Worm (Caenorhabditis elegans) whole organism, mixed stage, embryonic: ENCODE data around the gene F09C6.16.

Source experiments
- ces-1 ChIP-seq: fragments of 150-350 bp; optimal IDR thresholded peaks from 2 replicates; lab custom pipeline; 2014; ENCODE audit warnings: missing biosample characterization, missing genetic modification reagents, missing genetic modification characterization
- drap-1 ChIP-seq: fragments of 200-800 bp; sonication (Bioruptor generic); optimal IDR thresholded peaks from 3 replicates; lab custom pipeline; 2018; ENCODE audit warnings: mild to moderate bottlenecking, missing genetic modification characterization, missing compliant biosample characterization
- elt-3 ChIP-seq: fragments of 150-350 bp; optimal IDR thresholded peaks from 2 replicates; lab custom pipeline; 2014; ENCODE audit warnings: missing biosample characterization, missing genetic modification characterization
- flh-1 ChIP-seq: fragments of 200-800 bp; sonication (Bioruptor generic); optimal IDR thresholded peaks from 2 replicates; lab custom pipeline; 2018; ENCODE audit warnings: mild to moderate bottlenecking, missing genetic modification characterization, moderate library complexity, missing compliant biosample characterization
- lin-13 ChIP-seq: fragments of 150-350 bp; optimal IDR thresholded peaks from 2 replicates; lab custom pipeline; 2014; ENCODE audit warnings: missing biosample characterization, missing genetic modification characterization
- nhr-12 ChIP-seq: fragments of 150-350 bp; optimal IDR thresholded peaks from 2 replicates; lab custom pipeline; 2014; ENCODE audit warnings: missing biosample characterization, missing genetic modification characterization
- nhr-28 ChIP-seq: fragments of 150-350 bp; optimal IDR thresholded peaks from 2 replicates; lab custom pipeline; 2014; ENCODE audit warnings: missing biosample characterization, missing genetic modification characterization
- snpc-4 ChIP-seq: fragments of 150-350 bp; optimal IDR thresholded peaks from 2 replicates; lab custom pipeline; 2014; ENCODE audit warnings: missing biosample characterization, missing genetic modification characterization
- tbx-8 ChIP-seq: fragments of 200-800 bp; sonication (Bioruptor generic); optimal IDR thresholded peaks from 2 replicates; lab custom pipeline; 2018; ENCODE audit warnings: mild to moderate bottlenecking, missing genetic modification characterization, moderate library complexity, missing compliant biosample characterization
- unc-39 ChIP-seq: fragments of 150-350 bp; optimal IDR thresholded peaks from 2 replicates; lab custom pipeline; 2014; ENCODE audit warnings: missing biosample characterization, missing genetic modification characterization
- unc-62 ChIP-seq: fragments of 150-350 bp; optimal IDR thresholded peaks from 2 replicates; lab custom pipeline; 2014; ENCODE audit warnings: missing biosample characterization, missing genetic modification reagents, missing genetic modification characterization
- ztf-11 ChIP-seq: fragments of 150-350 bp; optimal IDR thresholded peaks from 2 replicates; lab custom pipeline; 2014; ENCODE audit warnings: missing biosample characterization, missing genetic modification characterization

DNA sequence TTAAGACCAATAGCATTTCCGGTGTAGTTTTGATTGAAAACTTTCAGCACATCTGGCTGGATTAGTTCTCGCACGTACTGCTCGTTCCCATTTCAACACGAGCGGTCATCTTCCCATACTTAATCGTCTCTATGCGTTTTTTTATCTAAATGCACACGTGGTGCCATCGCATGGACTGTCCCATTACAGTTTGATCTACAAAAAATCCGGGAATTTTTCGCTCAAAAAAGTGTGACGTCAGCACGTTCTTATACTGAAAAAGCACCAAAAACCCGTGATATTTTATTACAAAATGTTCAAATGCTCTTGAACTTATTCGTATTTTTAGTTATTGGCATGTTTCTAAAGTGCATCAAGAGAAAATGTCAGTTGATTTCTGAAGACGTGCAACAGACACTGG lies 12.2 kb upstream of the F09C6.16 start, which contains the start of gene Y102A5C.4:
- TF ChIP-seq elt-3 (tag; lab: Kevin White, UChicago) (no peak), lin-13 (no peak), unc-62 (GFP tag; lab: Kevin White, UChicago) (no peak), ztf-11 (tag; lab: Kevin White, UChicago) (no peak), drap-1 (no peak), snpc-4 (tag; lab: Kevin White, UChicago) (no peak), unc-39 (tag; lab: Kevin White, UChicago) (no peak), ces-1 (GFP tag; lab: Kevin White, UChicago) (no peak), nhr-12 (tag; lab: Kevin White, UChicago) (no peak), flh-1 (GFP tag; lab: Kevin White, UChicago) (no peak), nhr-28 (tag; lab: Kevin White, UChicago) (no peak), tbx-8 (GFP tag; lab: Kevin White, UChicago) (no peak)
